In the genomic region with DNA sequence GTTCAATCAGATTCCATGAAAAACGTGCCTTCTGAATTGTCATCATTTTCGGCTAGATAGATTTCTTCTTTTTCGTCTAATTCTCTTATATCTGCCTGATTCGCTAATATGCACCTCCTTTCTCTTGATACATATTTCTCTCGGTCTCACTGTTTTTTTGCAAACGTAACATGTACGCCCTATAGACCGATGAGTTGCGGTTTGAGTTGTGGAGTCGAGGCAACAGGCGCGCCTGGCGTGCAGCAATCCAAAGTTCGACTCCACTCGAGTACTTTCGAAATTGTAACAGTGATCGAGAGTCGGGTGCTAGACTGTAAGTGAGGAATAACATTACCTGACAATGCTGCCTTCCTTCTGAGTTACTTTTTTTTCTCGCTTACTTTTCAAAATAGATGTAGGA, we compare ENCODE assay signal across 3 worm cellular contexts.
TF ChIP-seq lines count a peak whose summit lies in the region.

No protein-coding gene starts in this region.

TF ChIP-seq in whole organism, L1 larva, 84 proteins besides CTCF, POLR2A, EP300 and RAD21 (continued from another document and continues in another):
- TF ChIP-seq mef-2 (tag; optimal IDR thresholded peaks at IDR 0.05; lab: Kevin White, UChicago) (peak; percentile 44), unc-98 (GFP tag; IDR thresholded peaks at IDR 0.05; lab: Robert Waterston, UW) (no peak), mdl-1 (tag; optimal IDR thresholded peaks at IDR 0.05; lab: Kevin White, UChicago) (peak in 1 of 2 experiments; percentile 86), isw-1 (GFP tag; IDR thresholded peaks at IDR 0.05; lab: Robert Waterston, UW) (no peak), lin-15B (tag; optimal IDR thresholded peaks at IDR 0.05; lab: Kevin White, UChicago) (no peak), nhr-76 (tag; optimal IDR thresholded peaks at IDR 0.05; lab: Kevin White, UChicago) (no peak), hlh-4 (tag; optimal IDR thresholded peaks at IDR 0.05; lab: Kevin White, UChicago) (no peak), nhr-90 (tag; optimal IDR thresholded peaks at IDR 0.05; lab: Kevin White, UChicago; ENCODE audit: poor library complexity) (peak; percentile 94), alr-1 (tag; optimal IDR thresholded peaks at IDR 0.05; lab: Kevin White, UChicago; ENCODE audit: borderline replicate concordance) (no peak), egl-27 (tag; optimal IDR thresholded peaks at IDR 0.05; lab: Kevin White, UChicago) (peak; percentile 22 to 50), fkh-4 (tag; optimal IDR thresholded peaks at IDR 0.05; lab: Kevin White, UChicago; ENCODE audit: borderline replicate concordance) (no peak), lin-13 (GFP tag; optimal IDR thresholded peaks at IDR 0.05; lab: Kevin White, UChicago) (peak; percentile 32), lin-14 (GFP tag; optimal IDR thresholded peaks at IDR 0.05; lab: Kevin White, UChicago) (peak; percentile 69), snpc-4 (tag; optimal IDR thresholded peaks at IDR 0.05; lab: Kevin White, UChicago) (peak; percentile 75), sptf-1 (tag; optimal IDR thresholded peaks at IDR 0.05; lab: Kevin White, UChicago) (no peak), ceh-63 (GFP tag; optimal IDR thresholded peaks at IDR 0.05; lab: Kevin White, UChicago) (no peak), pax-3 (tag; optimal IDR thresholded peaks at IDR 0.05; lab: Kevin White, UChicago) (peak; percentile 76), vab-15 (tag; optimal IDR thresholded peaks at IDR 0.05; lab: Kevin White, UChicago) (peak; percentile 57), unc-62 (GFP tag; optimal IDR thresholded peaks at IDR 0.05; lab: Kevin White, UChicago) (no peak), tlp-1 (tag; optimal IDR thresholded peaks at IDR 0.05; lab: Kevin White, UChicago) (no peak), lin-39 (tag; optimal IDR thresholded peaks at IDR 0.05; lab: Kevin White, UChicago) (no peak), hpl-2 (GFP tag; optimal IDR thresholded peaks at IDR 0.05; lab: Kevin White, UChicago) (peak; percentile 72), F16B12.6 (tag; optimal IDR thresholded peaks at IDR 0.05; lab: Kevin White, UChicago) (peak; percentile 50), nhr-19 (GFP tag; conservative IDR thresholded peaks at IDR 0.05; lab: Robert Waterston, UW) (peak; percentile 79), ets-5 (GFP tag; IDR thresholded peaks at IDR 0.05; lab: Robert Waterston, UW) (no peak), hlh-17 (GFP tag; optimal IDR thresholded peaks at IDR 0.05; lab: Kevin White, UChicago; ENCODE audit: borderline replicate concordance) (no peak), mep-1 (tag; optimal IDR thresholded peaks at IDR 0.05; lab: Kevin White, UChicago) (peak; percentile 82), unc-30 (tag; optimal IDR thresholded peaks at IDR 0.05; lab: Kevin White, UChicago) (no peak), zip-4 (GFP tag; optimal IDR thresholded peaks at IDR 0.05; lab: Kevin White, UChicago) (peak; percentile 30), unc-130 (tag; optimal IDR thresholded peaks at IDR 0.05; lab: Kevin White, UChicago) (peak; percentile 78), egl-13 (tag; optimal IDR thresholded peaks at IDR 0.05; lab: Kevin White, UChicago) (peak; percentile 40), nhr-47 (tag; optimal IDR thresholded peaks at IDR 0.05; lab: Kevin White, UChicago) (peak; percentile 86), pag-3 (tag; optimal IDR thresholded peaks at IDR 0.05; lab: Kevin White, UChicago; ENCODE audit: borderline replicate concordance, insufficient read depth) (no peak), snu-23 (GFP tag; optimal IDR thresholded peaks at IDR 0.05; lab: Kevin White, UChicago) (peak; percentile 88), swsn-7 (tag; optimal IDR thresholded peaks at IDR 0.05; lab: Kevin White, UChicago) (peak; percentile 74), C34B4.2 (tag; optimal IDR thresholded peaks at IDR 0.05; lab: Kevin White, UChicago) (no peak), ama-1 (optimal IDR thresholded peaks at IDR 0.05; lab: Kevin White, UChicago) (no peak), grh-1 (GFP tag; IDR thresholded peaks at IDR 0.05; lab: Robert Waterston, UW) (peak; percentile 47; the same call in 1 of the 2 replicates), efl-1 (optimal IDR thresholded peaks at IDR 0.05; lab: Kevin White, UChicago) (peak; percentile 66 to 68), efl-1 (GFP tag; optimal IDR thresholded peaks at IDR 0.05 in 1 of 2; lab: Kevin White, UChicago) (peak; percentile 53 to 96), lsy-2 (tag; optimal IDR thresholded peaks at IDR 0.05; lab: Kevin White, UChicago) (peak; percentile 67 to 92), zag-1 (tag; optimal IDR thresholded peaks at IDR 0.05; lab: Kevin White, UChicago) (no peak)

TF ChIP-seq in whole organism, L3 larva, 47 proteins besides CTCF, POLR2A, EP300 and RAD21 (continued from another document):
- peak; percentile 17 for TF ChIP-seq elt-1 (tag; optimal IDR thresholded peaks at IDR 0.05; lab: Kevin White, UChicago)
- TF ChIP-seq nhr-67 (tag; optimal IDR thresholded peaks at IDR 0.05; lab: Kevin White, UChicago) = no peak
- no peak for TF ChIP-seq ceh-82 (tag; optimal IDR thresholded peaks at IDR 0.05; lab: Kevin White, UChicago)
- TF ChIP-seq nhr-25 (tag; optimal IDR thresholded peaks at IDR 0.05; lab: Kevin White, UChicago) = peak; percentile 88
- TF ChIP-seq daf-12 (tag; optimal IDR thresholded peaks at IDR 0.05; lab: Kevin White, UChicago) = no peak
- peak; percentile 90 for TF ChIP-seq nhr-43 (tag; optimal IDR thresholded peaks at IDR 0.05; lab: Kevin White, UChicago; ENCODE audit: poor library complexity, severe bottlenecking)
- TF ChIP-seq unc-62 (GFP tag; optimal IDR thresholded peaks at IDR 0.05; lab: Kevin White, UChicago) = peak; percentile 44
- no peak for TF ChIP-seq nhr-76 (tag; optimal IDR thresholded peaks at IDR 0.05; lab: Kevin White, UChicago)
- TF ChIP-seq nhr-23 (tag; optimal IDR thresholded peaks at IDR 0.05; lab: Kevin White, UChicago) = peak; percentile 64
- peak; percentile 72 for TF ChIP-seq nfya-1 (tag; optimal IDR thresholded peaks at IDR 0.05; lab: Kevin White, UChicago; ENCODE audit: insufficient read depth)
- TF ChIP-seq nhr-28 (tag; optimal IDR thresholded peaks at IDR 0.05; lab: Kevin White, UChicago) = no peak
- peak; percentile 9 for TF ChIP-seq lin-15B (tag; optimal IDR thresholded peaks at IDR 0.05; lab: Kevin White, UChicago)
- no peak for TF ChIP-seq ceh-16 (tag; optimal IDR thresholded peaks at IDR 0.05; lab: Kevin White, UChicago)
- TF ChIP-seq ceh-9 (tag; optimal IDR thresholded peaks at IDR 0.05; lab: Kevin White, UChicago) = no peak
- peak; percentile 56 for TF ChIP-seq jun-1 (tag; optimal IDR thresholded peaks at IDR 0.05; lab: Kevin White, UChicago)
- TF ChIP-seq ama-1 (optimal IDR thresholded peaks at IDR 0.05; lab: Kevin White, UChicago) = peak; percentile 66
- TF ChIP-seq pha-4 (tag; optimal IDR thresholded peaks at IDR 0.05; lab: Kevin White, UChicago) = peak; percentile 87

TF ChIP-seq in whole organism, young adult, 124 proteins besides CTCF, POLR2A, EP300 and RAD21 (continued from another document and continues in another):
- peak; percentile 92 for TF ChIP-seq snpc-1.3 (tag; optimal IDR thresholded peaks at IDR 0.05; lab: Kevin White, UChicago; ENCODE audit: insufficient read depth)
- peak in 1 of 3 experiments; percentile 79 for TF ChIP-seq lin-35 (GFP tag; optimal IDR thresholded peaks at IDR 0.05; lab: Kevin White, UChicago)
- peak; percentile 83 for TF ChIP-seq mel-28 (tag; optimal IDR thresholded peaks at IDR 0.05; lab: Kevin White, UChicago; ENCODE audit: borderline replicate concordance)
- TF ChIP-seq hmg-1.2 (GFP tag; IDR thresholded peaks at IDR 0.05; lab: Robert Waterston, UW) = peak; percentile 84
- TF ChIP-seq ztf-18 (tag; optimal IDR thresholded peaks at IDR 0.05; lab: Kevin White, UChicago) = peak; percentile 87
- no peak for TF ChIP-seq pha-4 (tag; optimal IDR thresholded peaks at IDR 0.05; lab: Kevin White, UChicago)
- TF ChIP-seq F49E8.2 (tag; optimal IDR thresholded peaks at IDR 0.05; lab: Kevin White, UChicago; ENCODE audit: insufficient read depth) = peak; percentile 80
- peak; percentile 58; the same call in 1 of the 2 replicates for TF ChIP-seq egrh-3 (GFP tag; IDR thresholded peaks at IDR 0.05; lab: Robert Waterston, UW)
- peak; percentile 14 for TF ChIP-seq dpl-1 (GFP tag; optimal IDR thresholded peaks at IDR 0.05; lab: Kevin White, UChicago)
- peak; percentile 72; the same call in 1 of the 2 replicates for TF ChIP-seq pbrm-1 (GFP tag; IDR thresholded peaks at IDR 0.05; lab: Robert Waterston, UW)
- TF ChIP-seq dox-1 (GFP tag; IDR thresholded peaks at IDR 0.05; lab: Robert Waterston, UW) = peak; percentile 94
- TF ChIP-seq tbp1 (GFP tag; optimal IDR thresholded peaks at IDR 0.05; lab: Kevin White, UChicago) = peak; percentile 99
- TF ChIP-seq let-526 (GFP tag; IDR thresholded peaks at IDR 0.05; lab: Robert Waterston, UW) = peak; percentile 55; the same call in 1 of the 2 replicates
- TF ChIP-seq repo-1 (tag; optimal IDR thresholded peaks at IDR 0.05; lab: Kevin White, UChicago) = peak; percentile 88
- no peak for TF ChIP-seq F39B2.1 (GFP tag; IDR thresholded peaks at IDR 0.05; lab: Robert Waterston, UW)
- TF ChIP-seq ztf-25 (GFP tag; IDR thresholded peaks at IDR 0.05; lab: Robert Waterston, UW) = peak; percentile 93
- TF ChIP-seq F37B4.10 (GFP tag; IDR thresholded peaks at IDR 0.05; lab: Robert Waterston, UW) = no peak
- peak; percentile 86 for TF ChIP-seq snpc-4 (GFP tag; optimal IDR thresholded peaks at IDR 0.05; lab: Kevin White, UChicago)
- peak; percentile 76 to 92 (median 88) for TF ChIP-seq snpc-4 (tag; optimal IDR thresholded peaks at IDR 0.05; lab: Kevin White, UChicago)
- peak; percentile 84 for TF ChIP-seq mes-4 (tag; optimal IDR thresholded peaks at IDR 0.05; lab: Kevin White, UChicago)
- TF ChIP-seq egl-18 (GFP tag; IDR thresholded peaks at IDR 0.05; lab: Robert Waterston, UW) = no peak
- TF ChIP-seq egl-44 (GFP tag; IDR thresholded peaks at IDR 0.05; lab: Robert Waterston, UW) = peak; percentile 94
- TF ChIP-seq bed-1 (GFP tag; IDR thresholded peaks at IDR 0.05; lab: Robert Waterston, UW) = no peak
- peak; percentile 54 for TF ChIP-seq F33H1.4 (GFP tag; IDR thresholded peaks at IDR 0.05; lab: Robert Waterston, UW)
- peak; percentile 84 for TF ChIP-seq Y53G8AR.9 (GFP tag; conservative IDR thresholded peaks at IDR 0.05; lab: Robert Waterston, UW)
- TF ChIP-seq lsl-1 (GFP tag; optimal IDR thresholded peaks at IDR 0.05; lab: Kevin White, UChicago) = peak; percentile 67
- peak; percentile 92 for TF ChIP-seq chd-7 (tag; optimal IDR thresholded peaks at IDR 0.05; lab: Kevin White, UChicago)
- peak; percentile 86 for TF ChIP-seq atf-7 (tag; optimal IDR thresholded peaks at IDR 0.05; lab: Kevin White, UChicago)
- TF ChIP-seq T26A5.8 (tag; optimal IDR thresholded peaks at IDR 0.05; lab: Kevin White, UChicago) = peak; percentile 16
- TF ChIP-seq rcor-1 (GFP tag; IDR thresholded peaks at IDR 0.05; lab: Robert Waterston, UW) = peak; percentile 87
- peak; percentile 96 for TF ChIP-seq die-1 (tag; optimal IDR thresholded peaks at IDR 0.05; lab: Kevin White, UChicago)
- TF ChIP-seq zim-3 (tag; optimal IDR thresholded peaks at IDR 0.05; lab: Kevin White, UChicago) = peak; percentile 96
- TF ChIP-seq F23B12.7 (tag; optimal IDR thresholded peaks at IDR 0.05; lab: Kevin White, UChicago; ENCODE audit: insufficient read depth) = peak; percentile 96
- peak; percentile 9 for TF ChIP-seq ama-1 (optimal IDR thresholded peaks at IDR 0.05; lab: Kevin White, UChicago)
- TF ChIP-seq ama-1 (GFP tag; optimal IDR thresholded peaks at IDR 0.05; lab: Kevin White, UChicago) = peak; percentile 46 to 95
- TF ChIP-seq aptf-3 (GFP tag; IDR thresholded peaks at IDR 0.05; lab: Robert Waterston, UW) = 0 out of 2 replicates have a peak, but pooled peaks have one; percentile 70
- TF ChIP-seq madf-10 (tag; optimal IDR thresholded peaks at IDR 0.05; lab: Kevin White, UChicago) = peak; percentile 90
- TF ChIP-seq F10E7.11 (tag; optimal IDR thresholded peaks at IDR 0.05; lab: Kevin White, UChicago) = peak; percentile 70
- TF ChIP-seq madf-6 (GFP tag; IDR thresholded peaks at IDR 0.05; lab: Robert Waterston, UW) = peak; percentile 78
- peak; percentile 8 for TF ChIP-seq ztf-3 (GFP tag; optimal IDR thresholded peaks at IDR 0.05; lab: Kevin White, UChicago)
- no peak for TF ChIP-seq dpff-1 (tag; optimal IDR thresholded peaks at IDR 0.05; lab: Kevin White, UChicago)
- TF ChIP-seq snpc-1.1 (tag; optimal IDR thresholded peaks at IDR 0.05; lab: Kevin White, UChicago; ENCODE audit: insufficient read depth) = peak; percentile 86
- peak; percentile 76 for TF ChIP-seq F57C9.4 (tag; optimal IDR thresholded peaks at IDR 0.05; lab: Kevin White, UChicago)
- TF ChIP-seq T07F8.4 (tag; optimal IDR thresholded peaks at IDR 0.05; lab: Kevin White, UChicago) = peak; percentile 91
- peak; percentile 63; the same call in 1 of the 2 replicates for TF ChIP-seq ztf-28 (GFP tag; IDR thresholded peaks at IDR 0.05; lab: Robert Waterston, UW)
- TF ChIP-seq F52B5.7 (tag; optimal IDR thresholded peaks at IDR 0.05; lab: Kevin White, UChicago) = peak; percentile 95
- peak; percentile 86 for TF ChIP-seq sptf-2 (GFP tag; optimal IDR thresholded peaks at IDR 0.05; lab: Kevin White, UChicago)
- TF ChIP-seq hmg-20 (GFP tag; IDR thresholded peaks at IDR 0.05; lab: Robert Waterston, UW) = peak; percentile 78; the same call in 1 of the 2 replicates
- peak; percentile 83 for TF ChIP-seq K11D2.4 (GFP tag; IDR thresholded peaks at IDR 0.05; lab: Robert Waterston, UW)
- peak; percentile 48 for TF ChIP-seq F55B11.4 (tag; optimal IDR thresholded peaks at IDR 0.05; lab: Kevin White, UChicago; ENCODE audit: borderline replicate concordance, insufficient read depth)
- peak; percentile 9 for TF ChIP-seq efl-1 (GFP tag; optimal IDR thresholded peaks at IDR 0.05; lab: Kevin White, UChicago)
- peak; percentile 86 to 91 for TF ChIP-seq rec-8 (tag; optimal IDR thresholded peaks at IDR 0.05; lab: Kevin White, UChicago)
- peak; percentile 58 for TF ChIP-seq ceh-79 (tag; optimal IDR thresholded peaks at IDR 0.05; lab: Kevin White, UChicago)
- 0 out of 2 replicates have a peak, but pooled peaks have one; percentile 29 for TF ChIP-seq attf-3 (GFP tag; conservative IDR thresholded peaks at IDR 0.05; lab: Robert Waterston, UW)
- 0 out of 2 replicates have a peak, but pooled peaks have one; percentile 52 for TF ChIP-seq cebp-2 (GFP tag; IDR thresholded peaks at IDR 0.05; lab: Robert Waterston, UW)
- TF ChIP-seq lin-40 (tag; optimal IDR thresholded peaks at IDR 0.05; lab: Kevin White, UChicago) = peak; percentile 83
- peak; percentile 91 for TF ChIP-seq ztf-26 (tag; optimal IDR thresholded peaks at IDR 0.05; lab: Kevin White, UChicago)
- 0 out of 2 replicates have a peak, but pooled peaks have one; percentile 75 for TF ChIP-seq ceh-58 (GFP tag; IDR thresholded peaks at IDR 0.05; lab: Robert Waterston, UW)
- TF ChIP-seq nfya-1 (tag; optimal IDR thresholded peaks at IDR 0.05; lab: Kevin White, UChicago; ENCODE audit: borderline replicate concordance, insufficient read depth) = no peak
- peak; percentile 58 for TF ChIP-seq lsy-27 (tag; optimal IDR thresholded peaks at IDR 0.05; lab: Kevin White, UChicago; ENCODE audit: borderline replicate concordance, insufficient read depth)
- TF ChIP-seq unc-62 (GFP tag; optimal IDR thresholded peaks at IDR 0.05; lab: Kevin White, UChicago) = no peak
- TF ChIP-seq rpc-1 (optimal IDR thresholded peaks at IDR 0.05; lab: Kevin White, UChicago) = peak; percentile 93
- peak; percentile 98 for TF ChIP-seq rpc-1 (tag; optimal IDR thresholded peaks at IDR 0.05; lab: Kevin White, UChicago)
- TF ChIP-seq F57A8.1 (GFP tag; optimal IDR thresholded peaks at IDR 0.05; lab: Kevin White, UChicago) = peak; percentile 92
- peak; percentile 93 for TF ChIP-seq B0261.1 (tag; optimal IDR thresholded peaks at IDR 0.05; lab: Kevin White, UChicago)
- peak; percentile 60 for TF ChIP-seq tlf-1 (GFP tag; optimal IDR thresholded peaks at IDR 0.05; lab: Kevin White, UChicago)
- peak; percentile 64 for TF ChIP-seq ets-4 (GFP tag; optimal IDR thresholded peaks at IDR 0.05; lab: Kevin White, UChicago)
- TF ChIP-seq F22D6.2 (tag; optimal IDR thresholded peaks at IDR 0.05; lab: Kevin White, UChicago) = peak; percentile 42
- peak; percentile 77; the same call in 1 of the 2 replicates for TF ChIP-seq ztf-6 (GFP tag; IDR thresholded peaks at IDR 0.05; lab: Robert Waterston, UW)
- TF ChIP-seq let-607 (tag; optimal IDR thresholded peaks at IDR 0.05; lab: Kevin White, UChicago) = peak; percentile 63 to 65
